Worm (Caenorhabditis elegans): ENCODE measurements around the gene F13B12.3.

- no peak for TF ChIP-seq unc-39 (tag; optimal IDR thresholded peaks at IDR 0.05)
- no peak for TF ChIP-seq ceh-82 (tag; optimal IDR thresholded peaks at IDR 0.05)
- TF ChIP-seq lim-7 (GFP tag; IDR thresholded peaks at IDR 0.05), result no peak
- no peak for TF ChIP-seq nhr-6 (tag; optimal IDR thresholded peaks at IDR 0.05)
- TF ChIP-seq F37D6.2 (tag; optimal IDR thresholded peaks at IDR 0.05), result no peak
These were observed 8.4 kb upstream of the F13B12.3 start for ce11 chrIV:10430507-10430906.
